Worm (Caenorhabditis elegans) whole organism, early embryonic: ENCODE results near the gene dgat-2.
"Not testable (repeated sequence)": the region's sequence is repeated elsewhere in the genome, so short reads cannot be mapped to it uniquely, and the experiment has no call there.

Experiments used
- F13C5.2 ChIP-seq: sonication (generic microtip); optimal IDR thresholded peaks from 2 replicates; lab custom pipeline; 2017; ENCODE audit warnings: mild to moderate bottlenecking, missing genetic modification characterization, inconsistent platforms, missing compliant biosample characterization
- aly-1 ChIP-seq: sonication (generic microtip); optimal IDR thresholded peaks from 2 replicates; lab custom pipeline; 2016; ENCODE audit warnings: missing genetic modification characterization, missing compliant biosample characterization
- ama-1 ChIP-seq: fragments of 150-350 bp; optimal IDR thresholded peaks from 2 replicates; lab custom pipeline; 2014
- ceh-36 ChIP-seq: sonication (generic microtip); optimal IDR thresholded peaks from 2 replicates; lab custom pipeline; 2016; ENCODE audit warnings: missing genetic modification characterization, inconsistent platforms, missing compliant biosample characterization
- flt-1 ChIP-seq: fragments of 200-800 bp; sonication (Bioruptor generic); IDR thresholded peaks from 2 replicates; pipeline ENCODE4 v1.3.6; 2022; ENCODE audit warnings: missing genetic modification characterization, missing compliant biosample characterization
- hmg-4 ChIP-seq: fragments of 200-800 bp; sonication (Bioruptor generic); optimal IDR thresholded peaks from 2 replicates; lab custom pipeline; 2018; ENCODE audit warnings: mild to moderate bottlenecking, missing genetic modification characterization, missing compliant biosample characterization
- pes-1 ChIP-seq: fragments of 200-800 bp; sonication (Bioruptor generic); IDR thresholded peaks from 2 replicates; pipeline ENCODE4 v1.3.6; 2022; ENCODE audit warnings: missing genetic modification reagents, missing genetic modification characterization, missing compliant biosample characterization
- scrt-1 ChIP-seq: fragments of 200-800 bp; sonication (Bioruptor generic); IDR thresholded peaks from 2 replicates; pipeline ENCODE4 v1.3.6; 2022; ENCODE audit warnings: missing genetic modification characterization, missing compliant biosample characterization
- sea-1 ChIP-seq: fragments of 200-800 bp; sonication (Bioruptor generic); conservative IDR thresholded peaks from 2 replicates; pipeline ENCODE4 v1.3.6; 2022; ENCODE audit warnings: missing genetic modification characterization, missing compliant biosample characterization
- tra-4 ChIP-seq: sonication (generic microtip); optimal IDR thresholded peaks from 2 replicates; lab custom pipeline; 2017; ENCODE audit warnings: missing genetic modification characterization, missing compliant biosample characterization

ce11 chrV:17610503-17610902, 49.6 kb upstream of the dgat-2 start, which contains the start of gene Y6G8.15:
- not testable (repeated sequence) for TF ChIP-seq ama-1 (lab: Kevin White, UChicago); flt-1; pes-1 (GFP tag; lab: Robert Waterston, UW); tra-4 (tag; lab: Kevin White, UChicago); hmg-4 (GFP tag; lab: Kevin White, UChicago); scrt-1 (GFP tag; lab: Robert Waterston, UW); aly-1 (tag; lab: Kevin White, UChicago); ceh-36 (tag; lab: Kevin White, UChicago); sea-1 (GFP tag; lab: Robert Waterston, UW); F13C5.2
